Fruit fly (Drosophila melanogaster): ENCODE measurements around the gene Ten-a.

The Ten-a gene

DNA sequence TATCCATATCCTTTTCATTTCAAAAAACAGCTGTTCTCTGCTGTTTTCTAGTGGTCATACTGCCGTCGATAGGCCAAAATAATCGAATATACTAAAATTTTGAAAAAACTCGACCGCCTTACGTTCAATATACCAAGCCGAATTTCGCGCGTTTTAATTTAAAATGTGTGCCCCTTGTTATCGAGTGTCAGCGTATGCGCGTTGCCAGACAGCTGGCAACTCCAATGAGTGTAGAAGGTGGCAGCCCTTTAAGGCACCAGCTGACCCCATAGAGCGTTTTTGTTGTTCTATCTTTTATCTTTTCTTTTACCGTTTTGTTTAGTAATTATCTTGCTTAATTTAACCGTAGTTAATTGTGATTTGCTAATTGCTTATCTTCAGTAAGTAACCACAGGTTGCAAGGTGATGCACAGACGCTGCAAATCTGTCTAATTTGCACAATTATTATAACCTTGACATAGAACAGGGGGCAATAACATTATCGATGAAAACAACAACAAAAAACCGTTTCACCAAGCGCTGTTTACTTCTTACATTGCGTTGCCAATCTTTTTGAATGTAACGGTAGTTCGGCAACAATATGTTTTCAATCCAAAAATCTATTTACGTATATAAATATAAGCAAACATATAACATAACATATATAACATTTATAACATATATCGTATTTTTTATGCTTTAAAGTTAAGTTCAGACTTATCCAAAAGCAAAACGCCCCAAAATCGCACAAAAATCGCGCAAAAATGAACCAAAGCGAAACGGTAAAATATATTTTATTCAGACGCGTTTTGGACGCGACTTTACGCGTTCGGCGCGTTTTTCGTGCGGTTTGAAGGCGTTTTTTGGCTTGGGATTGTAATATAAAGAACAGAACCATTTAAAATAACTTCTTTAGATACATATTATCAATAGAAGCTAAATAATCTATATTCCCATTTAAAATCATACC, 31.1 kb upstream of the Ten-a start, which contains the start of the genes CG1492 and regucalcin (continued):
- no peak for TF ChIP-seq CG7987 (GFP tag; optimal IDR thresholded peaks at IDR 0.05)
- peak; percentile 96 for TF ChIP-seq E2f2 (GFP tag; IDR thresholded peaks at IDR 0.05)
- TF ChIP-seq Spps (tag; optimal IDR thresholded peaks at IDR 0.05): no peak
- TF ChIP-seq CG17568 (GFP tag; optimal IDR thresholded peaks at IDR 0.05): no peak
- TF ChIP-seq stwl (tag; optimal IDR thresholded peaks at IDR 0.05): peak; percentile 56
- no peak for TF ChIP-seq CG13296 (GFP tag; optimal IDR thresholded peaks at IDR 0.05)
- TF ChIP-seq CG33557 (GFP tag; optimal IDR thresholded peaks at IDR 0.05): no peak
- TF ChIP-seq CG2678 (tag; optimal IDR thresholded peaks at IDR 0.05): no peak
- no peak for TF ChIP-seq danr (GFP tag; IDR thresholded peaks at IDR 0.05)
- TF ChIP-seq MTF-1 (GFP tag; optimal IDR thresholded peaks at IDR 0.05; ENCODE audit: borderline replicate concordance): no peak
- no peak for TF ChIP-seq klu (GFP tag; IDR thresholded peaks at IDR 0.05)
- no peak for TF ChIP-seq CG30403 (GFP tag; optimal IDR thresholded peaks at IDR 0.05)
- peak; percentile 10 for TF ChIP-seq Nf-YC (tag; optimal IDR thresholded peaks at IDR 0.05)
- TF ChIP-seq CG17912 (GFP tag; optimal IDR thresholded peaks at IDR 0.05): no peak
- no peak for TF ChIP-seq CG1024 (GFP tag; IDR thresholded peaks at IDR 0.05)
- TF ChIP-seq CG17385 (GFP tag; optimal IDR thresholded peaks at IDR 0.05): no peak
- TF ChIP-seq fu2 (GFP tag; optimal IDR thresholded peaks at IDR 0.05): no peak
- TF ChIP-seq phol (tag; optimal IDR thresholded peaks at IDR 0.05): peak; percentile 28
- TF ChIP-seq Elba2 (GFP tag; optimal IDR thresholded peaks at IDR 0.05): no peak
- no peak for TF ChIP-seq dan (GFP tag; IDR thresholded peaks at IDR 0.05)
- no peak for TF ChIP-seq Sox102F (GFP tag; optimal IDR thresholded peaks at IDR 0.05)
- TF ChIP-seq Ets97D (GFP tag; optimal IDR thresholded peaks at IDR 0.05): peak; percentile 39
- no peak for TF ChIP-seq unpg (GFP tag; optimal IDR thresholded peaks at IDR 0.05)
- TF ChIP-seq CG31441 (GFP tag; IDR thresholded peaks at IDR 0.05): no peak
- no peak for TF ChIP-seq Doc3 (GFP tag; IDR thresholded peaks at IDR 0.05; ENCODE audit: partially characterized antibody)
- TF ChIP-seq dmrt99B (tag; optimal IDR thresholded peaks at IDR 0.05): no peak
- no peak for TF ChIP-seq Hr51 (GFP tag; optimal IDR thresholded peaks at IDR 0.05)
- 0 out of 3 replicates have a peak, but pooled peaks have one; percentile 36 for TF ChIP-seq CG14860 (GFP tag; IDR thresholded peaks at IDR 0.05; ENCODE audit: partially characterized antibody)
- TF ChIP-seq wek (GFP tag; optimal IDR thresholded peaks at IDR 0.05): no peak
- TF ChIP-seq Dek (tag; optimal IDR thresholded peaks at IDR 0.05): no peak
- TF ChIP-seq CG15011 (GFP tag; optimal IDR thresholded peaks at IDR 0.05): no peak
- no peak for TF ChIP-seq CG7357 (GFP tag; IDR thresholded peaks at IDR 0.05)
- TF ChIP-seq caup (GFP tag; optimal IDR thresholded peaks at IDR 0.05; ENCODE audit: severe bottlenecking): no peak
- no peak for TF ChIP-seq nau (GFP tag; optimal IDR thresholded peaks at IDR 0.05)
- TF ChIP-seq CG1832 (GFP tag; optimal IDR thresholded peaks at IDR 0.05): no peak
- TF ChIP-seq knrl (GFP tag; IDR thresholded peaks at IDR 0.05; ENCODE audit: partially characterized antibody): peak; percentile 49; the same call in 2 of the 3 replicates
- TF ChIP-seq CG1647 (GFP tag; optimal IDR thresholded peaks at IDR 0.05): no peak
- TF ChIP-seq CG16813 (GFP tag; IDR thresholded peaks at IDR 0.05; ENCODE audit: partially characterized antibody): peak; percentile 54; the same call in 2 of the 3 replicates
- no peak for TF ChIP-seq Asciz (GFP tag; optimal IDR thresholded peaks at IDR 0.05)
- TF ChIP-seq ERR (GFP tag; optimal IDR thresholded peaks at IDR 0.05): peak; percentile 55
- no peak for TF ChIP-seq CG6272 (GFP tag; IDR thresholded peaks at IDR 0.05)
- no peak for TF ChIP-seq gce (GFP tag; IDR thresholded peaks at IDR 0.05)
- TF ChIP-seq Aef1 (GFP tag; IDR thresholded peaks at IDR 0.05): no peak
- TF ChIP-seq so (GFP tag; IDR thresholded peaks at IDR 0.05): no peak
- no peak for TF ChIP-seq otp (GFP tag; IDR thresholded peaks at IDR 0.05)
- no peak for TF ChIP-seq CG9817 (tag; optimal IDR thresholded peaks at IDR 0.05)
- TF ChIP-seq Ravus (GFP tag; IDR thresholded peaks at IDR 0.05): no peak
